Fruit fly (Drosophila melanogaster) whole organism, embryonic: ENCODE results near the gene loaf.

ENCODE experiments used
- BEAF-32 ChIP-seq: fragments of 200-800 bp; sonication (Bioruptor generic); optimal IDR thresholded peaks from 3 replicates; lab custom pipeline; 2017; ENCODE audit warnings: missing biosample characterization, missing genetic modification characterization, mild to moderate bottlenecking, moderate library complexity, missing genetic modification reagents
- CG10565 ChIP-seq: fragments of 200-800 bp; sonication (Bioruptor generic); optimal IDR thresholded peaks from 3 replicates; lab custom pipeline; 2016; ENCODE audit warnings: missing biosample characterization, mild to moderate bottlenecking, missing genetic modification characterization
- CG11723 ChIP-seq: fragments of 200-800 bp; sonication (Bioruptor generic); optimal IDR thresholded peaks from 2 replicates; lab custom pipeline; 2017; ENCODE audit warnings: missing biosample characterization, mild to moderate bottlenecking, missing genetic modification characterization
- CG12236 ChIP-seq: fragments of 200-800 bp; sonication (Bioruptor generic); optimal IDR thresholded peaks from 2 replicates; lab custom pipeline; 2016; ENCODE audit warnings: missing biosample characterization, missing genetic modification characterization
- CG13894 ChIP-seq: fragments of 200-800 bp; sonication (Bioruptor generic); optimal IDR thresholded peaks from 3 replicates; lab custom pipeline; 2018; ENCODE audit warnings: missing biosample characterization, mild to moderate bottlenecking, missing genetic modification characterization, moderate library complexity
- CG14860 ChIP-seq: fragments of 200-800 bp; sonication (Bioruptor generic); IDR thresholded peaks from 3 replicates; pipeline ENCODE4 v1.3.6; 2022; ENCODE audit warnings: missing biosample characterization, missing genetic modification characterization; ENCODE audit not compliant: partially characterized antibody
- CG16815 ChIP-seq: fragments of 200-800 bp; sonication (Bioruptor generic); optimal IDR thresholded peaks from 3 replicates; lab custom pipeline; 2017; ENCODE audit warnings: missing biosample characterization, mild to moderate bottlenecking, missing genetic modification characterization
- CG17829 ChIP-seq: fragments of 200-800 bp; optimal IDR thresholded peaks from 2 replicates; lab custom pipeline; 2019; ENCODE audit warnings: missing biosample characterization, mild to moderate bottlenecking, missing genetic modification characterization, moderate library complexity
- CG1792 ChIP-seq: fragments of 200-800 bp; sonication (Bioruptor generic); optimal IDR thresholded peaks from 2 replicates; lab custom pipeline; 2016; ENCODE audit warnings: missing biosample characterization, missing genetic modification characterization
- CG30020 ChIP-seq: fragments of 200-800 bp; optimal IDR thresholded peaks from 2 replicates; lab custom pipeline; 2019; ENCODE audit warnings: missing biosample characterization, mild to moderate bottlenecking, missing genetic modification characterization, moderate library complexity
- CG33557 ChIP-seq: fragments of 200-800 bp; sonication (Bioruptor generic); optimal IDR thresholded peaks from 2 replicates; lab custom pipeline; 2019; ENCODE audit warnings: missing biosample characterization, mild to moderate bottlenecking, missing genetic modification characterization, moderate library complexity
- CG4730 ChIP-seq: fragments of 200-800 bp; sonication (Bioruptor generic); IDR thresholded peaks from 2 replicates; pipeline ENCODE4 v1.3.6; 2022; ENCODE audit warnings: missing biosample characterization, missing genetic modification characterization
- CG7963 ChIP-seq: fragments of 200-800 bp; sonication (Bioruptor generic); IDR thresholded peaks from 3 replicates; pipeline ENCODE4 v1.3.6; 2022; ENCODE audit warnings: missing biosample characterization, missing genetic modification characterization; ENCODE audit not compliant: partially characterized antibody
- CG8765 ChIP-seq: fragments of 200-800 bp; sonication (Bioruptor generic); IDR thresholded peaks from 2 replicates; pipeline ENCODE4 v1.3.6; 2022; ENCODE audit warnings: missing biosample characterization, missing genetic modification characterization
- CG9932 ChIP-seq: fragments of 200-800 bp; sonication (Bioruptor generic); IDR thresholded peaks from 2 replicates; pipeline ENCODE4 v1.3.6; 2022; ENCODE audit warnings: missing biosample characterization, missing genetic modification characterization
- Dad ChIP-seq: fragments of 200-800 bp; sonication (Bioruptor generic); optimal IDR thresholded peaks from 3 replicates; lab custom pipeline; 2016; ENCODE audit warnings: missing biosample characterization, missing genetic modification characterization
- Dfd ChIP-seq, 2 experiments: fragments of >200 bp; optimal IDR thresholded peaks; 2 replicates each; lab custom pipeline; 2017; ENCODE audit warnings: missing biosample characterization in 2 of 2, missing genetic modification characterization in 2 of 2
- E2f2 ChIP-seq: fragments of 200-800 bp; sonication (Bioruptor generic); IDR thresholded peaks from 2 replicates; pipeline ENCODE4 v1.3.6; 2022; ENCODE audit warnings: missing biosample characterization, missing genetic modification characterization
- Ets97D ChIP-seq: fragments of 200-800 bp; sonication (Bioruptor generic); optimal IDR thresholded peaks from 3 replicates; lab custom pipeline; 2016; ENCODE audit warnings: missing biosample characterization, missing genetic modification characterization
- HmgZ ChIP-seq: fragments of 200-800 bp; sonication (Bioruptor generic); optimal IDR thresholded peaks from 2 replicates; lab custom pipeline; 2018; ENCODE audit warnings: missing biosample characterization, mild to moderate bottlenecking, missing genetic modification characterization
- Hsf ChIP-seq: fragments of 200-800 bp; sonication (Bioruptor generic); optimal IDR thresholded peaks from 3 replicates; lab custom pipeline; 2016; ENCODE audit warnings: missing biosample characterization, missing genetic modification characterization
- Med ChIP-seq: fragments of 200-800 bp; sonication (Bioruptor generic); peaks from one replicate; lab custom pipeline; 2016; ENCODE audit warnings: missing biosample characterization, missing genetic modification characterization, mild to moderate bottlenecking, inconsistent platforms, moderate library complexity
- Nf-YC ChIP-seq: fragments of 200-800 bp; optimal IDR thresholded peaks from 3 replicates; lab custom pipeline; 2019; ENCODE audit warnings: missing biosample characterization, mild to moderate bottlenecking, missing genetic modification characterization, moderate library complexity
- Optix ChIP-seq: fragments of 200-800 bp; sonication (Bioruptor generic); IDR thresholded peaks from 3 replicates; pipeline ENCODE4 v1.3.6; 2022; ENCODE audit warnings: missing biosample characterization, missing genetic modification characterization
- PHDP ChIP-seq: fragments of 200-800 bp; sonication (Bioruptor generic); optimal IDR thresholded peaks from 3 replicates; lab custom pipeline; 2018; ENCODE audit warnings: missing biosample characterization, mild to moderate bottlenecking, missing genetic modification characterization, moderate library complexity
- Rx ChIP-seq: fragments of 200-800 bp; sonication (Bioruptor generic); IDR thresholded peaks from 2 replicates; pipeline ENCODE4 v1.3.6; 2022; ENCODE audit warnings: missing biosample characterization, missing genetic modification characterization
- Sry-β ChIP-seq: fragments of 200-800 bp; sonication (Bioruptor generic); optimal IDR thresholded peaks from 2 replicates; lab custom pipeline; 2018; ENCODE audit warnings: missing biosample characterization, mild to moderate bottlenecking, missing genetic modification characterization, moderate library complexity
- btn ChIP-seq: fragments of 200-800 bp; sonication (Bioruptor generic); optimal IDR thresholded peaks from 2 replicates; lab custom pipeline; 2016; ENCODE audit warnings: missing biosample characterization, missing genetic modification characterization
- caup ChIP-seq: fragments of 200-800 bp; sonication (Bioruptor generic); optimal IDR thresholded peaks from 3 replicates; lab custom pipeline; 2017; ENCODE audit warnings: missing biosample characterization, mild to moderate bottlenecking, missing genetic modification characterization, moderate library complexity; ENCODE audit not compliant: severe bottlenecking
- esg ChIP-seq: fragments of 200-800 bp; sonication (Bioruptor generic); conservative IDR thresholded peaks from 2 replicates; pipeline ENCODE4 v1.3.6; 2022; ENCODE audit warnings: missing biosample characterization, missing genetic modification characterization
- gt ChIP-seq: fragments of 200-800 bp; sonication (Bioruptor generic); IDR thresholded peaks from 2 replicates; pipeline ENCODE4 v1.3.6; 2022; ENCODE audit warnings: missing biosample characterization, missing genetic modification characterization
- knrl ChIP-seq: fragments of 200-800 bp; sonication (Bioruptor generic); IDR thresholded peaks from 3 replicates; pipeline ENCODE4 v1.3.6; 2022; ENCODE audit warnings: missing biosample characterization, missing genetic modification characterization; ENCODE audit not compliant: partially characterized antibody
- lbe ChIP-seq: fragments of 200-800 bp; sonication (Bioruptor generic); optimal IDR thresholded peaks from 2 replicates; lab custom pipeline; 2016; ENCODE audit warnings: missing biosample characterization, mild to moderate bottlenecking, missing genetic modification characterization
- lmd ChIP-seq: fragments of 200-800 bp; sonication (Bioruptor generic); IDR thresholded peaks from 2 replicates; pipeline ENCODE4 v1.3.6; 2022; ENCODE audit warnings: missing biosample characterization, missing genetic modification characterization
- lov ChIP-seq, 2 experiments: fragments of 200-800 bp in 1 of 2; fragments of >200 bp in 1 of 2; sonication (Bioruptor generic) in 1 of 2; IDR thresholded peaks in 1 of 2; optimal IDR thresholded peaks in 1 of 2; 2 replicates in 1 of 2; 3 replicates in 1 of 2; pipeline versions ENCODE4 v1.3.6 to Lab custom; 2017 to 2022; ENCODE audit warnings: missing biosample characterization in 1 of 2, missing genetic modification characterization in 1 of 2
- mirr ChIP-seq: fragments of 200-800 bp; sonication (Bioruptor generic); optimal IDR thresholded peaks from 3 replicates; lab custom pipeline; 2018; ENCODE audit warnings: missing biosample characterization, mild to moderate bottlenecking, missing genetic modification characterization
- pb ChIP-seq: fragments of 200-800 bp; sonication (Bioruptor generic); optimal IDR thresholded peaks from 3 replicates; lab custom pipeline; 2016; ENCODE audit warnings: missing biosample characterization, missing genetic modification characterization
- pros ChIP-seq: fragments of 200-800 bp; sonication (Bioruptor generic); optimal IDR thresholded peaks from 3 replicates; lab custom pipeline; 2019; ENCODE audit warnings: missing biosample characterization, mild to moderate bottlenecking, missing genetic modification characterization, moderate library complexity
- scrt ChIP-seq: fragments of 200-800 bp; sonication (Bioruptor generic); optimal IDR thresholded peaks from 2 replicates; lab custom pipeline; 2018; ENCODE audit warnings: missing biosample characterization, mild to moderate bottlenecking, missing genetic modification characterization, moderate library complexity
- sens-2 ChIP-seq: fragments of 200-800 bp; sonication (Bioruptor generic); IDR thresholded peaks from 2 replicates; pipeline ENCODE4 v1.3.6; 2022; ENCODE audit warnings: missing biosample characterization, missing genetic modification characterization
- sisA ChIP-seq: fragments of 200-800 bp; sonication (Bioruptor generic); IDR thresholded peaks from 2 replicates; pipeline ENCODE4 v1.3.6; 2022; ENCODE audit warnings: missing biosample characterization, missing genetic modification characterization
- slbo ChIP-seq: fragments of 200-800 bp; sonication (Bioruptor generic); IDR thresholded peaks from 2 replicates; pipeline ENCODE4 v1.3.6; 2022; ENCODE audit warnings: missing biosample characterization, missing genetic modification characterization
- slp2 ChIP-seq: fragments of 200-800 bp; sonication (Bioruptor generic); optimal IDR thresholded peaks from 2 replicates; lab custom pipeline; 2016; ENCODE audit warnings: missing biosample characterization, missing genetic modification characterization
- so ChIP-seq: fragments of 200-800 bp; sonication (Bioruptor generic); IDR thresholded peaks from 3 replicates; pipeline ENCODE4 v1.3.6; 2022; ENCODE audit warnings: missing biosample characterization, missing genetic modification characterization
- sob ChIP-seq: fragments of 200-800 bp; sonication (Bioruptor generic); IDR thresholded peaks from 2 replicates; pipeline ENCODE4 v1.3.6; 2022; ENCODE audit warnings: missing biosample characterization, missing genetic modification characterization
- unc-4 ChIP-seq: fragments of 200-800 bp; sonication (Bioruptor generic); IDR thresholded peaks from 2 replicates; pipeline ENCODE4 v1.3.6; 2022; ENCODE audit warnings: missing biosample characterization, missing genetic modification characterization; ENCODE audit not compliant: partially characterized antibody
- unpg ChIP-seq: fragments of 200-800 bp; sonication (Bioruptor generic); optimal IDR thresholded peaks from 3 replicates; lab custom pipeline; 2018; ENCODE audit warnings: missing biosample characterization, mild to moderate bottlenecking, missing genetic modification characterization, moderate library complexity
- wek ChIP-seq: fragments of 200-800 bp; sonication (Bioruptor generic); optimal IDR thresholded peaks from 3 replicates; lab custom pipeline; 2018; ENCODE audit warnings: missing biosample characterization, mild to moderate bottlenecking, missing genetic modification characterization, moderate library complexity
- wor ChIP-seq: fragments of 200-800 bp; sonication (Bioruptor generic); IDR thresholded peaks from 2 replicates; pipeline ENCODE4 v1.3.6; 2022; ENCODE audit warnings: missing biosample characterization, missing genetic modification characterization
- zen2 ChIP-seq: fragments of 200-800 bp; sonication (Bioruptor generic); IDR thresholded peaks from 3 replicates; pipeline ENCODE4 v1.3.6; 2022; ENCODE audit warnings: missing biosample characterization, missing genetic modification characterization; ENCODE audit not compliant: partially characterized antibody
- zfh1 ChIP-seq: fragments of 200-800 bp; sonication (Bioruptor generic); IDR thresholded peaks from 3 replicates; pipeline ENCODE4 v1.3.6; 2022; ENCODE audit warnings: missing biosample characterization, missing genetic modification characterization

The loaf gene

dm6 chr3L:11711789-11712188 is 54.2 kb downstream of the loaf start (continued):
- TF ChIP-seq CG16815 (no peak), Optix (GFP tag; lab: Robert Waterston, UW) (no peak), so (0 out of 3 replicates have a peak, but pooled peaks have one; percentile 20), caup (GFP tag; lab: Kevin White, UChicago) (no peak), unc-4 (GFP tag; lab: Robert Waterston, UW) (no peak), CG4730 (GFP tag; lab: Robert Waterston, UW) (no peak), Rx (GFP tag; lab: Robert Waterston, UW) (no peak), pros (GFP tag; lab: Kevin White, UChicago) (no peak), sob (GFP tag; lab: Robert Waterston, UW) (0 out of 2 replicates have a peak, but pooled peaks have one; percentile 37), CG13894 (peak; percentile 24), CG10565 (GFP tag; lab: Kevin White, UChicago) (no peak), gt (GFP tag; lab: Robert Waterston, UW) (no peak), zfh1 (no peak), CG8765 (GFP tag; lab: Robert Waterston, UW) (no peak), Med (peak; percentile 60), lmd (GFP tag; lab: Robert Waterston, UW) (no peak), PHDP (tag; lab: Kevin White, UChicago) (no peak), slbo (0 out of 2 replicates have a peak, but pooled peaks have one; percentile 31), E2f2 (GFP tag; lab: Robert Waterston, UW) (no peak), BEAF-32 (GFP tag; lab: Kevin White, UChicago) (no peak), unpg (GFP tag; lab: Kevin White, UChicago) (no peak), CG1792 (GFP tag; lab: Kevin White, UChicago) (no peak), Dad (GFP tag; lab: Kevin White, UChicago) (no peak), CG14860 (GFP tag; lab: Robert Waterston, UW) (no peak), CG30020 (tag; lab: Kevin White, UChicago) (no peak), CG17829 (tag; lab: Kevin White, UChicago) (no peak), Sry-β (GFP tag; lab: Kevin White, UChicago) (no peak), CG7963 (GFP tag; lab: Robert Waterston, UW) (no peak), btn (GFP tag; lab: Kevin White, UChicago) (no peak), knrl (GFP tag; lab: Robert Waterston, UW) (no peak), scrt (GFP tag; lab: Kevin White, UChicago) (no peak), pb (GFP tag; lab: Kevin White, UChicago) (no peak), mirr (GFP tag; lab: Kevin White, UChicago) (no peak), HmgZ (tag; lab: Kevin White, UChicago) (no peak), slp2 (GFP tag; lab: Kevin White, UChicago) (no peak), lov (optimal IDR thresholded peaks at IDR 0.05; lab: Kevin White, UChicago) (no peak), lov (GFP tag; IDR thresholded peaks at IDR 0.05; lab: Robert Waterston, UW) (no peak), wor (GFP tag; lab: Robert Waterston, UW) (no peak), CG11723 (GFP tag; lab: Kevin White, UChicago) (no peak), lbe (GFP tag; lab: Kevin White, UChicago) (no peak), sisA (GFP tag; lab: Robert Waterston, UW) (no peak), zen2 (no peak), CG12236 (GFP tag; lab: Kevin White, UChicago) (no peak), CG33557 (GFP tag; lab: Kevin White, UChicago) (no peak), Dfd (GFP tag; optimal IDR thresholded peaks at IDR 0.05; lab: Kevin White, UChicago) (no peak), sens-2 (GFP tag; lab: Robert Waterston, UW) (no peak), Nf-YC (no peak), esg (GFP tag; lab: Robert Waterston, UW) (no peak), wek (GFP tag; lab: Kevin White, UChicago) (no peak), CG9932 (no peak; the same call in none of the 2 replicates), Hsf (GFP tag; lab: Kevin White, UChicago) (no peak), Ets97D (GFP tag; lab: Kevin White, UChicago) (no peak)
